Worm (Caenorhabditis elegans) whole organism, late embryonic: ENCODE measurements around the gene set-13.

ENCODE experiments used
- ahr-1 ChIP-seq: sonication (generic microtip); optimal IDR thresholded peaks from 2 replicates; lab custom pipeline; 2016; ENCODE audit warnings: missing genetic modification characterization, missing compliant biosample characterization
- ama-1 ChIP-seq: fragments of 150-350 bp; optimal IDR thresholded peaks from 2 replicates; lab custom pipeline; 2014
- ceh-22 ChIP-seq: sonication (generic microtip); optimal IDR thresholded peaks from 2 replicates; lab custom pipeline; 2017; ENCODE audit warnings: missing biosample characterization, missing genetic modification characterization
- hlh-30 ChIP-seq: sonication (generic microtip); optimal IDR thresholded peaks from 2 replicates; lab custom pipeline; 2017; ENCODE audit warnings: antibody characterized with exemption, missing genetic modification characterization, missing compliant biosample characterization; ENCODE audit not compliant: insufficient read depth
- pat-9 ChIP-seq: fragments of 200-800 bp; sonication (Bioruptor generic); optimal IDR thresholded peaks from 2 replicates; lab custom pipeline; 2018; ENCODE audit warnings: mild to moderate bottlenecking, missing genetic modification characterization, moderate library complexity, missing compliant biosample characterization
- sdc-2 ChIP-seq: sonication (generic microtip); optimal IDR thresholded peaks from 2 replicates; lab custom pipeline; 2016; ENCODE audit warnings: missing genotype, missing genetic modification characterization, missing compliant biosample characterization
- unc-42 ChIP-seq: sonication (generic microtip); optimal IDR thresholded peaks from 2 replicates; lab custom pipeline; 2016; ENCODE audit warnings: missing genotype, missing genetic modification characterization, missing compliant biosample characterization
- zip-5 ChIP-seq: sonication (generic microtip); optimal IDR thresholded peaks from 2 replicates; lab custom pipeline; 2016; ENCODE audit warnings: missing genetic modification characterization, missing compliant biosample characterization

- TF ChIP-seq sdc-2 (tag; lab: Kevin White, UChicago) = no peak
- TF ChIP-seq ahr-1 (tag; lab: Kevin White, UChicago) = no peak
- no peak for TF ChIP-seq ama-1
- no peak for TF ChIP-seq hlh-30 (tag; lab: Kevin White, UChicago)
- no peak for TF ChIP-seq zip-5 (tag; lab: Kevin White, UChicago)
- TF ChIP-seq ceh-22 (tag; lab: Kevin White, UChicago) = no peak
- TF ChIP-seq unc-42 (tag; lab: Kevin White, UChicago) = no peak
- TF ChIP-seq pat-9 = no peak
These were observed 11.2 kb upstream of the set-13 start for ce11 chrII:2805566-2805965.
